Fruit fly (Drosophila melanogaster) whole organism, prepupa: ENCODE measurements around the gene stac.

Source experiments
- CG10631 ChIP-seq: fragments of 200-800 bp; sonication (Bioruptor generic); optimal IDR thresholded peaks from 2 replicates; lab custom pipeline; 2016; ENCODE audit warnings: missing biosample characterization, missing genetic modification characterization
- CG11902 ChIP-seq: fragments of 200-800 bp; sonication (Bioruptor generic); optimal IDR thresholded peaks from 3 replicates; lab custom pipeline; 2016; ENCODE audit warnings: missing biosample characterization, missing genetic modification characterization
- CG15336 ChIP-seq: fragments of 200-800 bp; sonication (Bioruptor generic); IDR thresholded peaks from 2 replicates; pipeline ENCODE4 v1.3.6; 2022; ENCODE audit warnings: missing biosample characterization, missing genetic modification characterization
- CG1621 ChIP-seq: fragments of 200-800 bp; sonication (Bioruptor generic); optimal IDR thresholded peaks from 3 replicates; lab custom pipeline; 2018; ENCODE audit warnings: missing biosample characterization, mild to moderate bottlenecking, missing genetic modification characterization
- CG16779 ChIP-seq: fragments of 200-800 bp; sonication (Bioruptor generic); optimal IDR thresholded peaks from 3 replicates; lab custom pipeline; 2017; ENCODE audit warnings: missing biosample characterization, mild to moderate bottlenecking, missing genetic modification characterization
- CG3032 ChIP-seq: fragments of 200-800 bp; optimal IDR thresholded peaks from 2 replicates; lab custom pipeline; 2019; ENCODE audit warnings: missing biosample characterization, mild to moderate bottlenecking, missing genetic modification characterization, moderate library complexity
- CG31627 ChIP-seq: fragments of 200-800 bp; sonication (Bioruptor generic); optimal IDR thresholded peaks from 3 replicates; lab custom pipeline; 2016; ENCODE audit warnings: missing biosample characterization, missing genetic modification characterization
- CG34406 ChIP-seq: fragments of 200-800 bp; sonication (Bioruptor generic); optimal IDR thresholded peaks from 3 replicates; lab custom pipeline; 2016; ENCODE audit warnings: missing biosample characterization, missing genetic modification characterization
- CG6163 ChIP-seq: fragments of 200-800 bp; sonication (Bioruptor generic); IDR thresholded peaks from 3 replicates; pipeline ENCODE4 v1.3.6; 2022; ENCODE audit warnings: missing biosample characterization, missing genetic modification characterization
- CG6276 ChIP-seq: fragments of 200-800 bp; sonication (Bioruptor generic); optimal IDR thresholded peaks from 2 replicates; lab custom pipeline; 2017; ENCODE audit warnings: missing biosample characterization, mild to moderate bottlenecking, missing genetic modification characterization
- CG6792 ChIP-seq: fragments of 200-800 bp; sonication (Bioruptor generic); optimal IDR thresholded peaks from 3 replicates; lab custom pipeline; 2016; ENCODE audit warnings: missing biosample characterization, missing genetic modification characterization
- CG6808 ChIP-seq: fragments of 200-800 bp; sonication (Bioruptor generic); optimal IDR thresholded peaks from 3 replicates; lab custom pipeline; 2017; ENCODE audit warnings: missing biosample characterization, missing genetic modification characterization, mild to moderate bottlenecking, moderate library complexity, missing genetic modification reagents
- CG6854 ChIP-seq: fragments of 200-800 bp; sonication (Bioruptor generic); optimal IDR thresholded peaks from 2 replicates; lab custom pipeline; 2017; ENCODE audit warnings: missing biosample characterization, mild to moderate bottlenecking, missing genetic modification characterization
- CG7368 ChIP-seq: fragments of 200-800 bp; sonication (Bioruptor generic); optimal IDR thresholded peaks from 3 replicates; lab custom pipeline; 2016; ENCODE audit warnings: missing biosample characterization, missing genetic modification characterization
- CG8119 ChIP-seq: fragments of 200-800 bp; sonication (Bioruptor generic); IDR thresholded peaks from 3 replicates; pipeline ENCODE4 v1.3.6; 2022; ENCODE audit warnings: missing biosample characterization, missing genetic modification characterization
- CG8319 ChIP-seq: fragments of 200-800 bp; sonication (Bioruptor generic); optimal IDR thresholded peaks from 3 replicates; lab custom pipeline; 2016; ENCODE audit warnings: missing biosample characterization, missing genetic modification characterization
- CG8632 ChIP-seq: fragments of 200-800 bp; sonication (Bioruptor generic); optimal IDR thresholded peaks from 3 replicates; lab custom pipeline; 2016; ENCODE audit warnings: missing biosample characterization, missing genetic modification characterization
- CG9139 ChIP-seq: fragments of 200-800 bp; sonication (Bioruptor generic); optimal IDR thresholded peaks from 3 replicates; lab custom pipeline; 2017; ENCODE audit warnings: missing biosample characterization, mild to moderate bottlenecking, missing genetic modification characterization
- Ets21C ChIP-seq: fragments of 200-800 bp; sonication (Bioruptor generic); optimal IDR thresholded peaks from 3 replicates; lab custom pipeline; 2016; ENCODE audit warnings: missing biosample characterization, missing genetic modification characterization
- Hr38 ChIP-seq: sonication (Bioruptor generic); optimal IDR thresholded peaks from 2 replicates; lab custom pipeline; 2016; ENCODE audit warnings: missing biosample characterization, missing genetic modification characterization
- Met ChIP-seq: fragments of 200-800 bp; sonication (Bioruptor generic); optimal IDR thresholded peaks from 3 replicates; lab custom pipeline; 2016; ENCODE audit warnings: missing biosample characterization, missing genetic modification characterization
- Smox ChIP-seq: fragments of 200-800 bp; sonication (Bioruptor generic); optimal IDR thresholded peaks from 3 replicates; lab custom pipeline; 2016; ENCODE audit warnings: missing biosample characterization, missing genetic modification characterization
- Sox102F ChIP-seq: fragments of 200-800 bp; sonication (Bioruptor generic); optimal IDR thresholded peaks from 2 replicates; lab custom pipeline; 2016; ENCODE audit warnings: missing biosample characterization, mild to moderate bottlenecking, missing genetic modification characterization
- Sox14 ChIP-seq: fragments of 200-800 bp; sonication (Bioruptor generic); optimal IDR thresholded peaks from 3 replicates; lab custom pipeline; 2016; ENCODE audit warnings: missing biosample characterization, missing genetic modification characterization
- Sox15 ChIP-seq: fragments of 200-800 bp; sonication (Bioruptor generic); optimal IDR thresholded peaks from 3 replicates; lab custom pipeline; 2016; ENCODE audit warnings: missing biosample characterization, missing genetic modification characterization
- acj6 ChIP-seq: fragments of 200-800 bp; sonication (Bioruptor generic); optimal IDR thresholded peaks from 3 replicates; lab custom pipeline; 2016; ENCODE audit warnings: missing biosample characterization, missing genetic modification characterization
- cyc ChIP-seq: fragments of 200-800 bp; sonication (Bioruptor generic); optimal IDR thresholded peaks from 3 replicates; lab custom pipeline; 2016; ENCODE audit warnings: missing biosample characterization, missing genetic modification characterization
- dac ChIP-seq: fragments of 200-800 bp; sonication (Bioruptor generic); optimal IDR thresholded peaks from 2 replicates; lab custom pipeline; 2017; ENCODE audit warnings: missing biosample characterization, mild to moderate bottlenecking, missing genetic modification characterization
- eg ChIP-seq: fragments of 200-800 bp; sonication (Bioruptor generic); IDR thresholded peaks from 3 replicates; pipeline ENCODE4 v1.3.6; 2022; ENCODE audit warnings: missing biosample characterization, missing genetic modification characterization
- esn ChIP-seq: fragments of 200-800 bp; sonication (Bioruptor generic); optimal IDR thresholded peaks from 2 replicates; lab custom pipeline; 2016; ENCODE audit warnings: missing biosample characterization, mild to moderate bottlenecking, missing genetic modification characterization, moderate library complexity
- fd59A ChIP-seq: fragments of 200-800 bp; sonication (Bioruptor generic); optimal IDR thresholded peaks from 2 replicates; lab custom pipeline; 2017; ENCODE audit warnings: missing biosample characterization, mild to moderate bottlenecking, missing genetic modification characterization, missing genetic modification reagents
- fkh ChIP-seq: fragments of 200-800 bp; sonication (Bioruptor generic); optimal IDR thresholded peaks from 3 replicates; lab custom pipeline; 2017; ENCODE audit warnings: missing biosample characterization, mild to moderate bottlenecking, missing genetic modification characterization, moderate library complexity
- lz ChIP-seq: fragments of 200-800 bp; sonication (Bioruptor generic); optimal IDR thresholded peaks from 3 replicates; lab custom pipeline; 2016; ENCODE audit warnings: missing biosample characterization, missing genetic modification characterization
- net ChIP-seq: fragments of 200-800 bp; sonication (Bioruptor generic); optimal IDR thresholded peaks from 3 replicates; lab custom pipeline; 2016; ENCODE audit warnings: missing biosample characterization, missing genetic modification characterization
- pdm3 ChIP-seq: fragments of 200-800 bp; sonication (Bioruptor generic); optimal IDR thresholded peaks from 3 replicates; lab custom pipeline; 2016; ENCODE audit warnings: missing biosample characterization, missing genetic modification characterization
- svp ChIP-seq: fragments of 200-800 bp; sonication (Bioruptor generic); peaks from one replicate; lab custom pipeline; 2016; ENCODE audit warnings: missing biosample characterization, missing genetic modification characterization
- topi ChIP-seq: fragments of 200-800 bp; sonication (Bioruptor generic); optimal IDR thresholded peaks from 3 replicates; lab custom pipeline; 2016; ENCODE audit warnings: missing biosample characterization, missing genetic modification characterization
- vri ChIP-seq: fragments of 200-800 bp; sonication (Bioruptor generic); optimal IDR thresholded peaks from 3 replicates; lab custom pipeline; 2016; ENCODE audit warnings: missing biosample characterization, mild to moderate bottlenecking, missing genetic modification characterization

stac gene

dm6 chr3R:25056488-25057157, 537 bp downstream of the stac start:
- no peak for TF ChIP-seq CG3032 (tag; lab: Kevin White, UChicago)
- no peak for TF ChIP-seq fd59A (GFP tag; lab: Kevin White, UChicago)
- TF ChIP-seq Sox15 = no peak
- no peak for TF ChIP-seq CG31627 (GFP tag; lab: Kevin White, UChicago)
- TF ChIP-seq pdm3 (GFP tag; lab: Kevin White, UChicago) = no peak
- no peak for TF ChIP-seq esn (GFP tag; lab: Kevin White, UChicago)
- no peak for TF ChIP-seq Smox (GFP tag; lab: Kevin White, UChicago)
- no peak for TF ChIP-seq fkh (GFP tag; lab: Kevin White, UChicago)
- TF ChIP-seq topi (GFP tag; lab: Kevin White, UChicago) = no peak

- TF ChIP-seq eg (GFP tag; lab: Robert Waterston, UW) = no peak
- TF ChIP-seq svp = no peak
- TF ChIP-seq topi (GFP tag; lab: Kevin White, UChicago) = no peak
Measured at dm6 chr3R:25060462-25060861, 4.4 kb downstream of the stac start.

DNA sequence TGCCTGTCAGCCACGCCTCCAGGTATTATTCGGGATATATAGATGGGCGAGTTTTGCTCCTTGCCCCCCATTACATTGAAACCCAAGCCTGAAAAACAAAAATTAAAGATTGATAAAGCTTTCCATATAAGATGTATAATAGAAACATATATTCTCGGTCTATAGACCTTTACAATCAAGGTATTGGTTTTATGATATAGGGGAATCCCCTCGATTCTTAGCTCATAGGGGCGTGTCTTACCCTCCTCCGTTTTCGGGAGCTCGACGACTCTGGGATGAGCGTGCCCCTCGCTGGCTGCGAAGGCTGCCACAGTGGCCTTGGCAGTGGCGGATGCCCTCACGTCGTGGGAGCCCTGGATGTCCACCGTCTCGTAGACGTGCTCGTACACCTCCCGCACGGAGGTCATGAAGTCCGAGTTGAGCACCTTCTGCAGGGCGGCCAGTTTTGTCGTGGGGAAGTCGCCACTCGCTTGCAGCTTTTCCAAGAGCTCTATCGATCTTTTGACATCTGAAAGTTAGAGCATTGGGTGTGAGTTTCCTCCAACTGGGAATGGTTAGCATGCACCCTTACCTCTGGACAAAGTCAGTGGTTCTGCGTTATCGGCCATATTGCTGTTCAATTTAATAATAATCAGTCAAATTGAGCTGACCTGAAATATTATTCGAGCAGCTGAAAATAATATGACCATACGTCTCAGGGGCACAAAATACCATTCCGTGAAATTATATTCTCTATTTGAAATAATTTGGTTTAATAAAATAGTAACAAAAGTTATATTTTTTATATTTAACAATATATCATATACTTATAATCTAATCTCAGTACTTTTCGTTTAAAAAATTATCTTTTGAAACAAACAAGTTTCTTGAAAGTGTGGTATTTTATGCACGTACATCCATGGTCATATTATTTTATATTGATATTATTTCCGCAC, 9.1 kb downstream of the stac start, which contains the start of the genes veli and PQBP1:
veli (minus strand) TSS at position 685 of the 935 bp plus-strand sequence.
PQBP1 (plus strand) TSS at position 885 of the 935 bp plus-strand sequence.
- TF ChIP-seq CG6808 = no peak
- peak; percentile 45 for TF ChIP-seq fkh (GFP tag; lab: Kevin White, UChicago)

DNA sequence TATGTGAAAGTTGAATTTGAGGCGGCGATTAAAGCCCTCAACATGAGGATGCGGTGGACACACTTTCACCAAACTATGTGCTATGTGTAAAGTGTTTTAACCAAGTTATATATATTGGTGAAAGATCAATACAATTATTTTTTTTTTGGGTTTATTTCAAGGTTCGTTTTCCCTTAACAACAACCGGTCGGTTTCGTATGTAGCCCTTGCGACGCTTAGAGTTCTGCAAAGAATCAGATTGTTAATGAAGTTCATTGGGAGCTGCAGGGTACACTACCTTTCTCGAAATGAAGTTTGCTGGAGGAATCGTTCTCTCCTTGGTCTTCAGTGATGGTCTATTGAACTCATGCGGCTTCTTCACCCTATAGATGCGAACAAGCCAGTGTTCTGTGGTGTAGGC, 10.8 kb downstream of the stac start:
- TF ChIP-seq CG10631 (GFP tag; lab: Kevin White, UChicago) (no peak), CG6854 (no peak), cyc (GFP tag; lab: Kevin White, UChicago) (no peak), topi (GFP tag; lab: Kevin White, UChicago) (no peak), CG6792 (no peak), vri (no peak), esn (GFP tag; lab: Kevin White, UChicago) (no peak), CG8632 (GFP tag; lab: Kevin White, UChicago) (no peak), CG34406 (GFP tag; lab: Kevin White, UChicago) (no peak), Smox (GFP tag; lab: Kevin White, UChicago) (no peak), Met (GFP tag; lab: Kevin White, UChicago) (no peak), eg (GFP tag; lab: Robert Waterston, UW) (no peak), dac (no peak), CG6163 (no peak)

dm6 chr3R:25069569-25069968, 13.5 kb downstream of the stac start, which contains the start of the genes Stt3B and CG11839:
Gene Stt3B, minus strand, starts transcription at chr3R:25069637.
Gene CG11839, plus strand, starts transcription at chr3R:25069927.
- TF ChIP-seq Sox15 = peak; percentile 42
- no peak for TF ChIP-seq CG6163
- TF ChIP-seq CG16779 (tag; lab: Kevin White, UChicago) = no peak
- TF ChIP-seq CG8319 (GFP tag; lab: Kevin White, UChicago) = no peak
- TF ChIP-seq CG3032 (tag; lab: Kevin White, UChicago) = peak; percentile 67
- peak; percentile 10 for TF ChIP-seq Hr38 (GFP tag; lab: Kevin White, UChicago)
- TF ChIP-seq CG7368 = no peak
- no peak for TF ChIP-seq dac
- TF ChIP-seq cyc (GFP tag; lab: Kevin White, UChicago) = peak; percentile 79
- TF ChIP-seq CG8119 = no peak
- no peak for TF ChIP-seq Met (GFP tag; lab: Kevin White, UChicago)
- TF ChIP-seq Sox102F (GFP tag; lab: Kevin White, UChicago) = no peak
- TF ChIP-seq CG15336 (GFP tag; lab: Robert Waterston, UW) = peak; percentile 48; the same call in 1 of the 2 replicates
- peak; percentile 77 for TF ChIP-seq esn (GFP tag; lab: Kevin White, UChicago)
- no peak for TF ChIP-seq Ets21C (GFP tag; lab: Kevin White, UChicago)
- no peak for TF ChIP-seq CG6854
- no peak for TF ChIP-seq Sox14 (GFP tag; lab: Kevin White, UChicago)
- peak; percentile 32 for TF ChIP-seq CG11902 (GFP tag; lab: Kevin White, UChicago)
- peak; percentile 85 for TF ChIP-seq CG31627 (GFP tag; lab: Kevin White, UChicago)
- peak; percentile 73 for TF ChIP-seq CG1621 (tag; lab: Kevin White, UChicago)
- no peak for TF ChIP-seq vri
- no peak for TF ChIP-seq CG9139 (GFP tag; lab: Kevin White, UChicago)
- peak; percentile 43 for TF ChIP-seq CG8632 (GFP tag; lab: Kevin White, UChicago)
- no peak for TF ChIP-seq CG6276
- no peak for TF ChIP-seq net
- TF ChIP-seq CG10631 (GFP tag; lab: Kevin White, UChicago) = peak; percentile 72
- peak; percentile 81 for TF ChIP-seq lz
- no peak for TF ChIP-seq acj6 (GFP tag; lab: Kevin White, UChicago)
- peak; percentile 64 for TF ChIP-seq fkh (GFP tag; lab: Kevin White, UChicago)
